Worm (Caenorhabditis elegans): ENCODE results near the gene Y37H2A.12.

DNA sequence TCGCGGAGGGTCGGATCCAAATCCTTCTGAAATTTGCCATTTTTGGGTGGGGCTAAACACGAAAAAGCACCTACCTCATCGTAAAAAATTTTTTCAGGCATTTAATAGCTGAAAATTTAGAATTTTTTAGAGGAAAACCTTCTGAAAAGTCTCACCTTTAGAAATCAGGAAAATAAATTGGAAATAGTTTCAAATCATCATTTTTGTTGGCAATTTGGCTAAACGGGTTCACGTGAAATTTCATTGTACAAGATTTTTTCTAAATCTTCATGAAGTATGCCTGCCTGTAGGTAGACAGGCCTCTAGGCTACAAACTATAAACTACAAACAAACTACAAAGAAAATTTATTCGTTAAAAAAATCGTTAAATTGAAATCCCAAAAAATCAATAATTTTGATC lies 37.3 kb upstream of the Y37H2A.12 start, which contains the start of gene C14A6.7:
- TF ChIP-seq dao-5 (tag; optimal IDR thresholded peaks at IDR 0.05): no peak
- TF ChIP-seq W03F9.2 (tag; optimal IDR thresholded peaks at IDR 0.05): no peak
- no peak for TF ChIP-seq him-1 (tag; optimal IDR thresholded peaks at IDR 0.05)
